Worm (Caenorhabditis elegans) whole organism, L4 larva: ENCODE results near the gene C55A1.1.
"Not testable (repeated sequence)": the region's sequence is repeated elsewhere in the genome, so short reads cannot be mapped to it uniquely, and the experiment has no call there.

Source experiments
- egl-43 ChIP-seq: fragments of 200-800 bp; sonication (Bioruptor generic); IDR thresholded peaks from 2 replicates; pipeline ENCODE4 v1.3.6; 2022; ENCODE audit warnings: missing genetic modification reagents, missing genetic modification characterization, missing compliant biosample characterization
- lsy-2 ChIP-seq, 2 experiments: fragments of 150-350 bp in 1 of 2; sonication (generic microtip) in 1 of 2; optimal IDR thresholded peaks; 2 replicates each; lab custom pipeline; 2014 to 2017; ENCODE audit warnings: missing biosample characterization in 2 of 2, missing genetic modification characterization in 2 of 2
- nhr-77 ChIP-seq: fragments of 150-350 bp; optimal IDR thresholded peaks from 2 replicates; lab custom pipeline; 2014; ENCODE audit warnings: missing biosample characterization, missing genetic modification characterization

- not testable (repeated sequence) for TF ChIP-seq egl-43 (GFP tag; lab: Robert Waterston, UW); lsy-2 (tag; optimal IDR thresholded peaks at IDR 0.05; lab: Kevin White, UChicago); nhr-77 (tag; lab: Kevin White, UChicago)
These were observed 46.6 kb downstream of the C55A1.1 start, which contains the start of gene F53E4.1 for ce11 chrV:15668200-15668599.
